Fruit fly (Drosophila melanogaster): ENCODE data around the gene hh.

The hh gene

DNA sequence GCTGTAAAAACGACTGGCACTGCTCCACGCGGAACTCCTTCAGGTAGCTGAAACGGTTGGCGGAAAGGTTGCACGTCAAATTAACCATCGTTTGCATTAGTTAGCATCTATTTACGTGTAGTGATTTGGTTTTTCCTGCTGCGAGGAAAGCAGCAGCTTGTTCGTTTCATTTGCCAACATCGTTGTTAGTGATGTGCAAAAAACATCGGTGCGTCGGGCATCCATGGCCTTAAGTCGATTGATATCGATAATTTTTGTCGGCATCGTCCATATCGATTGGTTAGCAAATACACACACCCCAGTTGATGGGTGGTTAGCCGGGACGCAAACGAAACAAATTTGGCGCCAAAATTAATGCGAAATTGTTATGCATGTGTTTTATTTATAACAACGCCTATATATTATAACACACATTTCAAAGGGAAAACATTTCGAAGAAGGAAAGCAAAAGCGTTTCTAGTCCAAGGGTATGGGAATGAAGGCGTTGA, 16.0 kb upstream of the hh start, which contains the start of gene unk (continued):
- TF ChIP-seq Adf1 (GFP tag; IDR thresholded peaks at IDR 0.05) = 0 out of 2 replicates have a peak, but pooled peaks have one; percentile 6
- TF ChIP-seq CG4282 (GFP tag; optimal IDR thresholded peaks at IDR 0.05) = no peak
- peak; percentile 2 for TF ChIP-seq ewg (GFP tag; optimal IDR thresholded peaks at IDR 0.05)
- TF ChIP-seq tna (GFP tag; IDR thresholded peaks at IDR 0.05; ENCODE audit: partially characterized antibody) = peak; percentile 96
- no peak for TF ChIP-seq CG7839 (tag; optimal IDR thresholded peaks at IDR 0.05)
- TF ChIP-seq zfh1 (GFP tag; IDR thresholded peaks at IDR 0.05) = 0 out of 3 replicates have a peak, but pooled peaks have one; percentile 11
- TF ChIP-seq CG14050 (GFP tag; IDR thresholded peaks at IDR 0.05) = no peak
- peak; percentile 25 for TF ChIP-seq CG15601 (tag; optimal IDR thresholded peaks at IDR 0.05)
- peak; percentile 39 for TF ChIP-seq CG15514 (GFP tag; optimal IDR thresholded peaks at IDR 0.05)
- peak; percentile 87; the same call in 2 of the 3 replicates for TF ChIP-seq CG11560 (tag; IDR thresholded peaks at IDR 0.05)
- TF ChIP-seq H15 (GFP tag; IDR thresholded peaks at IDR 0.05) = no peak
- peak; percentile 98 for TF ChIP-seq inv (GFP tag; IDR thresholded peaks at IDR 0.05; ENCODE audit: partially characterized antibody)
- TF ChIP-seq MESR4 (GFP tag; optimal IDR thresholded peaks at IDR 0.05) = peak; percentile 73
- peak; percentile 16 for TF ChIP-seq CG12659 (GFP tag; optimal IDR thresholded peaks at IDR 0.05)
- TF ChIP-seq Side (GFP tag; optimal IDR thresholded peaks at IDR 0.05) = no peak
- TF ChIP-seq Gsc (GFP tag; IDR thresholded peaks at IDR 0.05) = no peak
- peak; percentile 64 for TF ChIP-seq Ets97D (GFP tag; optimal IDR thresholded peaks at IDR 0.05)
- TF ChIP-seq Gug (GFP tag; IDR thresholded peaks at IDR 0.05) = peak; percentile 50; the same call in 1 of the 4 replicates
- TF ChIP-seq crol (GFP tag; IDR thresholded peaks at IDR 0.05) = no peak
- no peak for TF ChIP-seq CG17802 (tag; optimal IDR thresholded peaks at IDR 0.05)
- no peak for TF ChIP-seq Hmx (GFP tag; optimal IDR thresholded peaks at IDR 0.05)
- peak; percentile 75 for TF ChIP-seq E2f1 (GFP tag; IDR thresholded peaks at IDR 0.05)
- TF ChIP-seq fd3F (GFP tag; optimal IDR thresholded peaks at IDR 0.05) = no peak
- TF ChIP-seq unc-4 (GFP tag; IDR thresholded peaks at IDR 0.05; ENCODE audit: partially characterized antibody) = peak; percentile 98
- TF ChIP-seq CG3163 (GFP tag; optimal IDR thresholded peaks at IDR 0.05) = peak; percentile 53
- TF ChIP-seq CG7556 (GFP tag; optimal IDR thresholded peaks at IDR 0.05) = no peak
- TF ChIP-seq lola (GFP tag; optimal IDR thresholded peaks at IDR 0.05) = no peak
- TF ChIP-seq nom (GFP tag; optimal IDR thresholded peaks at IDR 0.05) = no peak
- TF ChIP-seq CG7963 (GFP tag; IDR thresholded peaks at IDR 0.05; ENCODE audit: partially characterized antibody) = peak; percentile 97
- TF ChIP-seq luna (GFP tag; optimal IDR thresholded peaks at IDR 0.05) = peak; percentile 50
- TF ChIP-seq eyg (GFP tag; optimal IDR thresholded peaks at IDR 0.05) = no peak
- no peak for TF ChIP-seq pb (GFP tag; optimal IDR thresholded peaks at IDR 0.05)
- no peak for TF ChIP-seq crc (GFP tag; optimal IDR thresholded peaks at IDR 0.05)
- TF ChIP-seq sens (GFP tag) = peak; percentile 80
- TF ChIP-seq CG17829 (tag; optimal IDR thresholded peaks at IDR 0.05) = peak; percentile 71
- TF ChIP-seq bbx (GFP tag; IDR thresholded peaks at IDR 0.05; ENCODE audit: partially characterized antibody) = peak; percentile 98
- peak; percentile 83 for TF ChIP-seq Sin3A (optimal IDR thresholded peaks at IDR 0.05)
- TF ChIP-seq Pdp1 (GFP tag; optimal IDR thresholded peaks at IDR 0.05) = peak; percentile 11 to 44
- peak; percentile 8 to 51 for TF ChIP-seq dpn (GFP tag; optimal IDR thresholded peaks at IDR 0.05)
- TF ChIP-seq CG6791 (GFP tag; IDR thresholded peaks at IDR 0.05; ENCODE audit: partially characterized antibody) = peak; percentile 97
- TF ChIP-seq ssp (GFP tag; IDR thresholded peaks at IDR 0.05) = 0 out of 2 replicates have a peak, but pooled peaks have one; percentile 16
- TF ChIP-seq CG16815 (GFP tag; optimal IDR thresholded peaks at IDR 0.05) = no peak
- TF ChIP-seq CG8765 (GFP tag; IDR thresholded peaks at IDR 0.05) = no peak
- TF ChIP-seq B-H2 (GFP tag; optimal IDR thresholded peaks at IDR 0.05) = peak; percentile 29
- no peak for TF ChIP-seq Doc2 (GFP tag; IDR thresholded peaks at IDR 0.05)
- no peak for TF ChIP-seq ash1 (GFP tag; optimal IDR thresholded peaks at IDR 0.05)
- peak; percentile 37; the same call in 2 of the 3 replicates for TF ChIP-seq CG34422 (GFP tag; IDR thresholded peaks at IDR 0.05)
- peak; percentile 98 for TF ChIP-seq ato (GFP tag; IDR thresholded peaks at IDR 0.05; ENCODE audit: partially characterized antibody)
- TF ChIP-seq CG16813 (GFP tag; IDR thresholded peaks at IDR 0.05; ENCODE audit: partially characterized antibody) = peak; percentile 97
- no peak for TF ChIP-seq CG15479 (GFP tag; optimal IDR thresholded peaks at IDR 0.05)

All from whole organism, embryonic.